Worm (Caenorhabditis elegans) whole organism, early embryonic: ENCODE results near the gene F21G4.5.

Experiments
- B0310.2 ChIP-seq: sonication (generic microtip); optimal IDR thresholded peaks from 2 replicates; lab custom pipeline; 2016; ENCODE audit warnings: mild to moderate bottlenecking, missing genetic modification characterization, missing compliant biosample characterization
- F13C5.2 ChIP-seq: sonication (generic microtip); optimal IDR thresholded peaks from 2 replicates; lab custom pipeline; 2017; ENCODE audit warnings: mild to moderate bottlenecking, missing genetic modification characterization, inconsistent platforms, missing compliant biosample characterization
- ama-1 ChIP-seq: fragments of 150-350 bp; optimal IDR thresholded peaks from 2 replicates; lab custom pipeline; 2014
- ceh-36 ChIP-seq: sonication (generic microtip); optimal IDR thresholded peaks from 2 replicates; lab custom pipeline; 2016; ENCODE audit warnings: missing genetic modification characterization, inconsistent platforms, missing compliant biosample characterization
- flt-1 ChIP-seq: fragments of 200-800 bp; sonication (Bioruptor generic); IDR thresholded peaks from 2 replicates; pipeline ENCODE4 v1.3.6; 2022; ENCODE audit warnings: missing genetic modification characterization, missing compliant biosample characterization
- hnd-1 ChIP-seq: sonication (generic microtip); optimal IDR thresholded peaks from 2 replicates; lab custom pipeline; 2016; ENCODE audit warnings: missing genetic modification characterization, missing compliant biosample characterization
- pes-1 ChIP-seq: fragments of 200-800 bp; sonication (Bioruptor generic); IDR thresholded peaks from 2 replicates; pipeline ENCODE4 v1.3.6; 2022; ENCODE audit warnings: missing genetic modification reagents, missing genetic modification characterization, missing compliant biosample characterization
- scrt-1 ChIP-seq: fragments of 200-800 bp; sonication (Bioruptor generic); IDR thresholded peaks from 2 replicates; pipeline ENCODE4 v1.3.6; 2022; ENCODE audit warnings: missing genetic modification characterization, missing compliant biosample characterization
- sea-1 ChIP-seq: fragments of 200-800 bp; sonication (Bioruptor generic); conservative IDR thresholded peaks from 2 replicates; pipeline ENCODE4 v1.3.6; 2022; ENCODE audit warnings: missing genetic modification characterization, missing compliant biosample characterization

- no peak for TF ChIP-seq ama-1 (lab: Kevin White, UChicago)
- no peak for TF ChIP-seq sea-1 (GFP tag; lab: Robert Waterston, UW)
- no peak for TF ChIP-seq scrt-1 (GFP tag; lab: Robert Waterston, UW)
- TF ChIP-seq pes-1 (GFP tag; lab: Robert Waterston, UW) = no peak
- no peak for TF ChIP-seq ceh-36
- no peak for TF ChIP-seq B0310.2
- TF ChIP-seq hnd-1 (tag; lab: Kevin White, UChicago) = no peak
- no peak for TF ChIP-seq F13C5.2
- no peak for TF ChIP-seq flt-1
These were observed 32.2 kb downstream of the F21G4.5 start for ce11 chrX:9938091-9938490.
